Worm (Caenorhabditis elegans): ENCODE measurements around the gene ooc-3.

Gene ooc-3

ce11 chrII:11537115-11537514 is 42.0 kb upstream of the ooc-3 start (continued):
- TF ChIP-seq daf-8 (GFP tag; IDR thresholded peaks at IDR 0.05), result no peak
- TF ChIP-seq mes-2 (tag; optimal IDR thresholded peaks at IDR 0.05; ENCODE audit: poor library complexity, severe bottlenecking), result no peak
- no peak for TF ChIP-seq aha-1 (tag)
- TF ChIP-seq daf-12 (tag; optimal IDR thresholded peaks at IDR 0.05), result no peak
- no peak for TF ChIP-seq daf-16 (GFP tag; optimal IDR thresholded peaks at IDR 0.05)
- no peak for TF ChIP-seq daf-16 (tag; optimal IDR thresholded peaks at IDR 0.05)
- no peak for TF ChIP-seq sdz-12 (GFP tag; optimal IDR thresholded peaks at IDR 0.05)
- TF ChIP-seq egl-27 (tag; optimal IDR thresholded peaks at IDR 0.05), result no peak
- 0 out of 2 replicates have a peak, but pooled peaks have one; percentile 8 for TF ChIP-seq D1046.2 (GFP tag; IDR thresholded peaks at IDR 0.05)
- peak; percentile 73 for TF ChIP-seq lin-38 (GFP tag; IDR thresholded peaks at IDR 0.05)
- no peak for TF ChIP-seq ceh-82 (tag; optimal IDR thresholded peaks at IDR 0.05)
- TF ChIP-seq Y48G9A.11 (GFP tag; IDR thresholded peaks at IDR 0.05), result peak; percentile 64; the same call in 1 of the 2 replicates
- no peak for TF ChIP-seq dmd-6 (GFP tag; IDR thresholded peaks at IDR 0.05)
- no peak for TF ChIP-seq ceh-62 (tag; optimal IDR thresholded peaks at IDR 0.05)
- no peak for TF ChIP-seq Y5F2A.4 (GFP tag; optimal IDR thresholded peaks at IDR 0.05)
- no peak for TF ChIP-seq hlh-11 (tag; optimal IDR thresholded peaks at IDR 0.05)
- TF ChIP-seq lim-7 (GFP tag; IDR thresholded peaks at IDR 0.05), result no peak
- no peak for TF ChIP-seq Y105C5A.15 (GFP tag; IDR thresholded peaks at IDR 0.05)
- no peak for TF ChIP-seq lin-13 (GFP tag; optimal IDR thresholded peaks at IDR 0.05)
- no peak for TF ChIP-seq dve-1 (tag; optimal IDR thresholded peaks at IDR 0.05; ENCODE audit: insufficient read depth)
- no peak for TF ChIP-seq snpc-4 (tag; optimal IDR thresholded peaks at IDR 0.05)
- TF ChIP-seq Y75B8A.6 (GFP tag; IDR thresholded peaks at IDR 0.05), result no peak
- no peak for TF ChIP-seq nhr-237 (tag; optimal IDR thresholded peaks at IDR 0.05)

ce11 chrII:11536505-11536904 is 41.4 kb upstream of the ooc-3 start:
- peak; percentile 63 for TF ChIP-seq aha-1 (tag)
- no peak for TF ChIP-seq ceh-82 (tag; optimal IDR thresholded peaks at IDR 0.05)

DNA sequence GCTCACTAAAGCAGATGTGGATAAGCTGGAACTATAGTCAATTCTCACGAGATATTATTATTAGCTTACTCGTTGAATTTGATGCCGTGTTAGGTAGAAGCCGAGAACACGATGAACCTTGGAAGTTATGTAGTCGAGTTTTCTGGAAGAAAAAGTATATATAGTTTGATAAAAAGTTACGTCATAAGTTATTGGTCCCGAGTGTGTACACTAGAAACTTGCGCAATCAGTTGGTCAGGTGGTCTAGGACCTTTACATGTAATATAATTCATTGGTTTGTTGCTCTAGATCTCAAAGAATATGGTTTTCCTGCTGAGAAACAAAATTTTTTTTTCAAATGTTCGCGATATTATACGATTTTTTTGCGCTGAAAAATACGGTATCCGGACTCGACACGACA is 40.8 kb upstream of the ooc-3 start:
- TF ChIP-seq rbr-2 (tag; optimal IDR thresholded peaks at IDR 0.05) (no peak), jun-1 (tag; optimal IDR thresholded peaks at IDR 0.05) (no peak), zip-11 (GFP tag; IDR thresholded peaks at IDR 0.05) (no peak), dpl-1 (GFP tag; optimal IDR thresholded peaks at IDR 0.05) (no peak), nhr-41 (GFP tag; IDR thresholded peaks at IDR 0.05) (no peak), nhr-77 (tag; optimal IDR thresholded peaks at IDR 0.05) (no peak), egl-27 (tag; optimal IDR thresholded peaks at IDR 0.05) (no peak), dmd-6 (GFP tag; IDR thresholded peaks at IDR 0.05) (no peak), skn-1 (tag; optimal IDR thresholded peaks at IDR 0.05) (no peak), zag-1 (tag; optimal IDR thresholded peaks at IDR 0.05) (no peak), ceh-32 (tag; optimal IDR thresholded peaks at IDR 0.05; ENCODE audit: poor library complexity) (no peak), nhr-10 (tag; optimal IDR thresholded peaks at IDR 0.05) (no peak), sdz-12 (GFP tag; optimal IDR thresholded peaks at IDR 0.05) (no peak), ceh-28 (tag; optimal IDR thresholded peaks at IDR 0.05) (no peak), gei-8 (GFP tag; optimal IDR thresholded peaks at IDR 0.05) (no peak), D1046.2 (GFP tag; IDR thresholded peaks at IDR 0.05) (no peak)

ce11 chrII:11535429-11535828 is 40.3 kb upstream of the ooc-3 start:
- peak; percentile 58 for TF ChIP-seq aha-1 (tag)
- peak in 1 of 2 experiments; percentile 26 for TF ChIP-seq unc-62 (GFP tag; optimal IDR thresholded peaks at IDR 0.05 in 1 of 2)
- no peak for TF ChIP-seq unc-62 (tag; optimal IDR thresholded peaks at IDR 0.05)
- TF ChIP-seq ztf-7 (tag; optimal IDR thresholded peaks at IDR 0.05), result no peak

Measured in whole organism, L4 larva.